Fruit fly (Drosophila melanogaster): Measurements from ENCODE around the gene Gfat2.

Gfat2 gene

DNA sequence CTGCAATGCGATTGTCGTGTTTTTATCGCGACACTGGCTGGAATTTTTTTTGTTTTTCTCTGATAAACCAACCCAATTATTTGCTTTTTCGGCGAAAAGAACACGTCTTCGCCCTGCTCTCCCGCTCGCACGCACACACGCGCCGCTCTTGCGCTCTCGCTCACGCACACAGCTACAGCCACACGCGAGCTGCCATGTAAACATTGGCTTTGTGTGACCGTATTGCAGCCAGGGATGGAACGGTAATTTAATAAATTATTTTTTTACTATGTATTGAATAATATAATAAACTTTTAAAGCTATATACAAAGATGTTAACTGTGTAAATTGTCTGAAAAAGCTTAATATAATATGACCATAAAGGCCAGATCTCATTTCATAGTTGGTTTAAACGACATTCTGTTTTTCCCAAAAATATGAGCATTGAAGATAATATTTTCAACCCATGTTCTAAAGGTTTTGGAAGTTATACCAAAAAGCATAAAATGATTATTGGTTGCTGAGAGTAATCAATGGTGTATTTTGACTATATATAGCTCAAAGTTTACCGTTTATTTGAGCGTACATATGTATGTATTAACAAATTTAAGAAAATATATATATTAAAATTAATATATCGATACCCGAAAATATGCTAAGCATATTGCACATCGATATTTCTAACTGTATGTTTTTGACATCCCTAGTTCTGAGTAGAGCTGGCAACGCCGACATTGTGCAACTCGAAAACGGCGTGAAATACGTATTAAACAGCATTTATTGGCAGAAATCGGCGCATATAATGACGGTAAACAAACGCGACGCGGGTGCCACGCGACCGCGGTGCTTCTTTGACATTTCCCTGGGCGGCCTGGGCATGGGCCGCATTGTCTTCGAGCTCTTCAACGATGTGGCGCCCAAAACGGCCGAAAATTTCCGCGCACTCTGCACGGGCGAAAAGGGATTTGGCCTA is at the start of gene Gfat2, which contains the start of gene Moca-cyp:
Gene Gfat2 (minus strand): TSS at position 112 of the 952 bp plus-strand sequence.
Gene Moca-cyp (plus strand): TSS at position 681 of the 952 bp plus-strand sequence.
- TF ChIP-seq insv (optimal IDR thresholded peaks at IDR 0.05) (no peak), psq (optimal IDR thresholded peaks at IDR 0.05) (no peak), Myc (optimal IDR thresholded peaks at IDR 0.05) (no peak), h (optimal IDR thresholded peaks at IDR 0.05) (no peak), Sin3A (optimal IDR thresholded peaks at IDR 0.05) (no peak), ttk (optimal IDR thresholded peaks at IDR 0.05) (no peak)

DNA sequence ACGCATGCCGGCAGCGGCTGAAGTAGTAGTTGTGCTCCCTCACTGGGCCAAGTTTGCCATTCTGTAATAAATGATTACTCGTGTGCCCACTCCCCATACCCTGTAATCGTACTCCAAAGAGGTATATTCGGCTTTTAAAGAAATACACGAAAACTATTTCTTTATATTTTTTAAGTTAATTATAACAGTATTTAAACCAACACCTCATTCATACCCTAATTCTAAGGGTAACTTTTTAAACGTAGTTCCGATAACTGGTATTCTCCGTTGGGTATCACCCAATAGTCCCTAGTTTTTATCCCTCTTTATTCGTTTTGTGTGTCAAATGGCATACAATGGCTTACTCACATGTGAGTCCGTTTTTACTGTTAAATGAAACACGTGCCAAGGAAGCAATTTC is 38.1 kb upstream of the Gfat2 start:
- TF ChIP-seq insv (optimal IDR thresholded peaks at IDR 0.05): no peak
- TF ChIP-seq h (optimal IDR thresholded peaks at IDR 0.05): no peak
- TF ChIP-seq psq (optimal IDR thresholded peaks at IDR 0.05): no peak
- TF ChIP-seq ttk (optimal IDR thresholded peaks at IDR 0.05): no peak
- no peak for TF ChIP-seq Sin3A (optimal IDR thresholded peaks at IDR 0.05)
- no peak for TF ChIP-seq Myc (optimal IDR thresholded peaks at IDR 0.05)

- TF ChIP-seq Sin3A (optimal IDR thresholded peaks at IDR 0.05) (no peak), h (optimal IDR thresholded peaks at IDR 0.05) (no peak), ttk (optimal IDR thresholded peaks at IDR 0.05) (no peak), psq (optimal IDR thresholded peaks at IDR 0.05) (no peak)
Measured at dm6 chr3R:28375785-28376184, 36.2 kb upstream of the Gfat2 start.

DNA sequence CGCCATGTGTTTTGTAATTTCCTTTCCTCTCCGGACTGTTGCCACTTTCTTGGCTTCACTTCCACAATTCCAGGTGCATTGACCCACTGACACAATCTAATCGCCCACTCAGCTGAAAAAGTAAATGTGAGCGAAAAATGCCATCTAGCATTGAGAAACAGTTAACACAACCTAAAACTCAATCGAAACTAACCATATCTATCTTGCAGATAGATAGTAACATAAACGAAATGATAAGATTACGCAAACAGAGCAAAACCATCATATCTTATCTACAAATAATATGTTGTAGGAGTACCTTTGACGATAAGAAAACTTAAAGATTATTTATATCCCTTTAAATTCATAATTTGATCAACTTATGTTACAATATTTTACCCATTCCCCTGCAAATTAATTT is 20.0 kb upstream of the Gfat2 start:
- no peak for TF ChIP-seq Sin3A (optimal IDR thresholded peaks at IDR 0.05)
- no peak for TF ChIP-seq ttk (optimal IDR thresholded peaks at IDR 0.05)
- no peak for TF ChIP-seq h (optimal IDR thresholded peaks at IDR 0.05)
- no peak for TF ChIP-seq insv (optimal IDR thresholded peaks at IDR 0.05)
- TF ChIP-seq Myc (optimal IDR thresholded peaks at IDR 0.05): no peak
- TF ChIP-seq psq (optimal IDR thresholded peaks at IDR 0.05): no peak

DNA sequence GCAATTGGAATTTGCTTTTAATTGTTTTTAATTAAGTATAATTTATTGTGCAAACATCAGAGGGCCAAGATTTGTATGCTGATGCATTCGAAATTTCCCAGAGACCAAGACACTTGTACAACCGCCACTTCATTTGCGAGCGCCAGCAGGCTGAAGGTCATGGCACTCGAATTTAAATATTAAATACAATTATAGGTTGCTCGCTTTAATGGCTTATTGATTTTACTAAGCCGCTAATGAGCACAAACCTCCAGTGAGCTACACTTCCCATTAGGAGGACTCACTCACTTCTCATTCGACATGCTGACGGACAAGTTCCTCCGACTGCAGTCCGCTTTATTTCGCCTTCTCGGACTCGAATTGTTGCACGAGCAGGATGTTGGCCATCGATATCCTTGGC is 12.4 kb upstream of the Gfat2 start, which contains the start of gene Or98b:
Gene Or98b (plus strand): TSS at position 301 of the 400 bp plus-strand sequence.
- TF ChIP-seq ttk (optimal IDR thresholded peaks at IDR 0.05) (no peak), insv (optimal IDR thresholded peaks at IDR 0.05) (no peak), h (optimal IDR thresholded peaks at IDR 0.05) (no peak), psq (optimal IDR thresholded peaks at IDR 0.05) (no peak), Myc (optimal IDR thresholded peaks at IDR 0.05) (no peak), Sin3A (optimal IDR thresholded peaks at IDR 0.05) (no peak)

DNA sequence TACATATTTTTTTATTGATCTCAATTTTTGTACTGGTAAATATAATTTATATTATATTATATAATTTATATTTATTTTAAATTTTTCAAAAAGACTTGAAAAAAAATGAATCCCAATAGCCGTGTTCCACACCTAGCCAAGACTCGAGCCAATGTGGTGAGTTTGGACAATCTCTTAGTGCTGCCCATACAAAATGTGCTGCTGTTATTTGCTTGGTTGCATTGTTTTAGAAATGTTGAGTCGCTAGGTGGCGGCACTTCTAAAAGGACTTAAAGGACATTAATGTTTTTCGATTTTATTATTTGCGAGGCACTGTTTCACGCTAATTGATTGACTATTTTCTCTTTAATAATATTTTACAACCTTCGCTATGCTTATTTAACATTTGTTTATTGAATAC is 5.7 kb upstream of the Gfat2 start:
- no peak for TF ChIP-seq psq (optimal IDR thresholded peaks at IDR 0.05)
- no peak for TF ChIP-seq insv (optimal IDR thresholded peaks at IDR 0.05)
- no peak for TF ChIP-seq h (optimal IDR thresholded peaks at IDR 0.05)
- TF ChIP-seq ttk (optimal IDR thresholded peaks at IDR 0.05): no peak
- TF ChIP-seq Myc (optimal IDR thresholded peaks at IDR 0.05): no peak
- TF ChIP-seq Sin3A (optimal IDR thresholded peaks at IDR 0.05): no peak

DNA sequence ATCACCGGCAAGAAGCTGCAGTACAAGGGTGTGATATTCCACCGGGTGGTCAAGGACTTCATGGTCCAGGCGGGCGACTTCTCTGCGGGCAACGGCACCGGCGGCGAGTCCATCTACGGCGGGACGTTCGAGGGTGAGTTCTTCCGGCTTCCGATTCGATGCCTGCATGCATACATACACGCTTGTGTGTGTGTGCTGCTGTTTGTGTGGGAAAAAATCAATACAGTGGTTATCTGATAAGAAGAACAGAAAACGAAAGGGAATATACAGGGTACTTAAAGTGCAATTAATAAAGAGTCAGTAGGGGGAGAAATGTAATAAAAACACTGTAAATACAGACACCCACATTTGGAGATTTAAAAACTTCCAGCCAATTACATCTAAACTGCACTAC is 1.0 kb upstream of the Gfat2 start:
- TF ChIP-seq psq (optimal IDR thresholded peaks at IDR 0.05): no peak
- no peak for TF ChIP-seq ttk (optimal IDR thresholded peaks at IDR 0.05)
- TF ChIP-seq h (optimal IDR thresholded peaks at IDR 0.05): no peak
- TF ChIP-seq insv (optimal IDR thresholded peaks at IDR 0.05): no peak
- TF ChIP-seq Sin3A (optimal IDR thresholded peaks at IDR 0.05): no peak
- no peak for TF ChIP-seq Myc (optimal IDR thresholded peaks at IDR 0.05)

DNA sequence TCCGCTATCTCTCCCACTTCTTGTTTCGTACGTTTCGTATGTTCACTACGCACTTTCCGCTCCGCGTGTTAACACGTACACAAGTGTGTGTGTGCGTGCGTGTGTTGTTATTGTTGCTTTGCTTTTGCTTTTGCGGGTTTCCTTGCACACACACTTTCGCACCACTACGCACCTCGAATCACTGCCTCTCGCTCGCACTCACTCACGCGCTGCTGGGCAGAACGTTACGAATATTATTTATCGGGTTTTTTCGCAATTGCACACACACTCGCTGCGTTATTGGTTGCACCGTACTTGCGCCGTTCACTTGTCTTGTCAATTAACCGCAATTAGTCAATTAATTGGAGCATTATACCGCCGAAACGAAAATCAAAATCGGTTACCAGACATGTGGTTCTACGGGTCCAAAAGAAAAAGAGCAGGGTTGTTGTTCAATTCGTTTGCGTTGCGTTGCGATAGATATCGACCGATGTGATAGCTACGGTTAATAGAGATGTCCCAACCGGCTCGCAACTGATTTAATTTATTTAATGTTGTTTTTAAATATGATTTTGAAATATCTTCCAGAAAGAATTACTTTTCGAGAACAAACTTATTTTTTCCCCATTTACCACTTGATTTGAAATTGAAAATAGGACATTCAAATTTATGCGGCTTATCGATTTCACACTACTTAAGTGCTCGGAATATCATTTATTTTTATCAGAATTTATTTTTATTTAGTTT is 3.4 kb downstream of the Gfat2 start, which contains the start of gene larp:
Gene larp (minus strand): TSS at position 395 of the 726 bp plus-strand sequence.
- no peak for TF ChIP-seq psq (optimal IDR thresholded peaks at IDR 0.05)
- TF ChIP-seq insv (optimal IDR thresholded peaks at IDR 0.05): no peak
- TF ChIP-seq Myc (optimal IDR thresholded peaks at IDR 0.05): no peak
- TF ChIP-seq ttk (optimal IDR thresholded peaks at IDR 0.05): no peak
- TF ChIP-seq Sin3A (optimal IDR thresholded peaks at IDR 0.05): no peak
- no peak for TF ChIP-seq h (optimal IDR thresholded peaks at IDR 0.05)

dm6 chr3R:28335462-28335998 is 4.0 kb downstream of the Gfat2 start:
- TF ChIP-seq ttk (optimal IDR thresholded peaks at IDR 0.05) (no peak), psq (optimal IDR thresholded peaks at IDR 0.05) (no peak), insv (optimal IDR thresholded peaks at IDR 0.05) (no peak), h (optimal IDR thresholded peaks at IDR 0.05) (no peak), Myc (optimal IDR thresholded peaks at IDR 0.05) (no peak), Sin3A (optimal IDR thresholded peaks at IDR 0.05) (no peak)

dm6 chr3R:28332674-28333421 is 6.7 kb downstream of the Gfat2 start:
- TF ChIP-seq Sin3A (optimal IDR thresholded peaks at IDR 0.05): no peak
- TF ChIP-seq psq (optimal IDR thresholded peaks at IDR 0.05): peak; percentile 66
- no peak for TF ChIP-seq h (optimal IDR thresholded peaks at IDR 0.05)

DNA sequence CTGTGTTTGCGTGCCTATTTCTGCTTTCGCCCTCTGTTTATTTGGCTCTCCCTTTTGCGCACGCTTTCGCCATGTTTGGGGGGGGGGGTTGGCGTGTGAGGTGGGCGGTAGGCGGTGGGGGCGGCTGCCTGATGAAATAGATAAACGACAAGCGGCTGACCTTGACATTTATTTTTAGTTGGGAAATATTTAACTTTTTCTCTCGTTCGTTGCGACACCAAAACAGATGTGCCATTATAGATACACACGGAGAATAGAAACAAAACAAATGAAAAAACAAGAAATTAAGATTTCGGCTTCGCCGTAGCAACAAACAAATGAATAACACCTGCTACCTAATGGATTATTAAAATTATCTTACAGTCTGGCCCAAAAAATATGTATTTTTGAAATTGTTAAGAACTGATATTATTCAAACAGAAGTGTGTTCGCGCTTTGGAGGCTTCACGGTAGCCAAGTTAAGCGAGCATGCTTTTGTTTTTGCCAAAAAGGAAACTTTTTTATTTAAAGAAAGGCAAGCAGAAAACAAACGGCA is 7.4 kb downstream of the Gfat2 start:
- TF ChIP-seq insv (optimal IDR thresholded peaks at IDR 0.05) (no peak), ttk (optimal IDR thresholded peaks at IDR 0.05) (no peak), Myc (optimal IDR thresholded peaks at IDR 0.05) (no peak), h (optimal IDR thresholded peaks at IDR 0.05) (no peak), Sin3A (optimal IDR thresholded peaks at IDR 0.05) (no peak), psq (optimal IDR thresholded peaks at IDR 0.05) (no peak)

Measured in Kc167 (cell line).